Worm (Caenorhabditis elegans): ENCODE results near the gene fbxa-5.

ce11 chrIII:1342919-1343419 is 2.8 kb upstream of the fbxa-5 start, which contains the start of gene fbxa-27:
- TF ChIP-seq unc-62 (GFP tag; optimal IDR thresholded peaks at IDR 0.05) (no peak), aha-1 (tag; optimal IDR thresholded peaks at IDR 0.05) (no peak), vab-15 (tag; optimal IDR thresholded peaks at IDR 0.05) (no peak), unc-86 (tag; optimal IDR thresholded peaks at IDR 0.05) (no peak), dsc-1 (tag; optimal IDR thresholded peaks at IDR 0.05) (no peak), lir-3 (tag; optimal IDR thresholded peaks at IDR 0.05; ENCODE audit: poor library complexity) (no peak), nhr-19 (GFP tag; conservative IDR thresholded peaks at IDR 0.05) (no peak), mdl-1 (tag; optimal IDR thresholded peaks at IDR 0.05) (no peak), skn-1 (tag; optimal IDR thresholded peaks at IDR 0.05) (no peak), snpc-4 (tag; optimal IDR thresholded peaks at IDR 0.05) (no peak), nhr-12 (tag; optimal IDR thresholded peaks at IDR 0.05) (no peak), blmp-1 (tag; optimal IDR thresholded peaks at IDR 0.05) (no peak)
